Worm (Caenorhabditis elegans): ENCODE data around the gene C18A3.3.

- TF ChIP-seq ztf-29 (GFP tag; IDR thresholded peaks at IDR 0.05) (no peak), cog-1 (tag; optimal IDR thresholded peaks at IDR 0.05) (no peak), med-1 (GFP tag; optimal IDR thresholded peaks at IDR 0.05; ENCODE audit: insufficient read depth) (no peak), flt-1 (GFP tag; IDR thresholded peaks at IDR 0.05) (no peak)
Observed at ce11 chrII:5669580-5669979, 46.5 kb upstream of the C18A3.3 start, which contains the start of gene C25H3.17.

Measured in whole organism, midembryonic.